Worm (Caenorhabditis elegans) whole organism, L2 larva: ENCODE measurements around the gene exos-1.

Experiments used
- crh-2 ChIP-seq: sonication (generic microtip); optimal IDR thresholded peaks from 2 replicates; lab custom pipeline; 2017; ENCODE audit warnings: missing biosample characterization, missing genetic modification characterization
- lsy-2 ChIP-seq, 2 experiments: fragments of 150-350 bp in 1 of 2; sonication (generic microtip) in 1 of 2; optimal IDR thresholded peaks; 2 replicates each; lab custom pipeline; 2014 to 2017; ENCODE audit warnings: missing biosample characterization in 2 of 2, missing genetic modification characterization in 2 of 2
- mab-5 ChIP-seq: fragments of 150-350 bp; optimal IDR thresholded peaks from 2 replicates; lab custom pipeline; 2014; ENCODE audit warnings: missing biosample characterization, missing genetic modification characterization
- nhr-10 ChIP-seq: sonication (generic microtip); optimal IDR thresholded peaks from 2 replicates; lab custom pipeline; 2017; ENCODE audit warnings: missing biosample characterization, missing genetic modification characterization
- nhr-11 ChIP-seq: fragments of 150-350 bp; optimal IDR thresholded peaks from 2 replicates; lab custom pipeline; 2014; ENCODE audit warnings: missing biosample characterization, missing genetic modification characterization
- nhr-12 ChIP-seq: fragments of 150-350 bp; optimal IDR thresholded peaks from 2 replicates; lab custom pipeline; 2014; ENCODE audit warnings: missing biosample characterization, missing genetic modification characterization
- nhr-23 ChIP-seq: fragments of 150-350 bp; optimal IDR thresholded peaks from 2 replicates; lab custom pipeline; 2014; ENCODE audit warnings: missing biosample characterization, missing genetic modification reagents, missing genetic modification characterization
- skn-1 ChIP-seq: sonication (generic microtip); optimal IDR thresholded peaks from 2 replicates; lab custom pipeline; 2017; ENCODE audit warnings: missing biosample characterization, missing genetic modification characterization
- unc-39 ChIP-seq: fragments of 150-350 bp; optimal IDR thresholded peaks from 2 replicates; lab custom pipeline; 2014; ENCODE audit warnings: missing biosample characterization, missing genetic modification characterization
- ztf-11 ChIP-seq: sonication (generic microtip); optimal IDR thresholded peaks from 2 replicates; lab custom pipeline; 2017; ENCODE audit warnings: missing biosample characterization, missing genetic modification characterization

ce11 chrIII:10960387-10960786, 48.5 kb upstream of the exos-1 start:
- TF ChIP-seq mab-5 (tag; lab: Kevin White, UChicago) (no peak), crh-2 (tag; lab: Kevin White, UChicago) (no peak), nhr-23 (no peak), nhr-12 (tag; lab: Kevin White, UChicago) (no peak), lsy-2 (tag; optimal IDR thresholded peaks at IDR 0.05; lab: Kevin White, UChicago) (no peak), ztf-11 (no peak), skn-1 (tag; lab: Kevin White, UChicago) (no peak), nhr-10 (tag; lab: Kevin White, UChicago) (no peak), nhr-11 (tag; lab: Kevin White, UChicago) (no peak), unc-39 (no peak)
